Worm (Caenorhabditis elegans): ENCODE measurements around the gene K03H6.5.
A peak's percentile ranks its signal among the peaks of the same experiment; 100 is the strongest.

K03H6.5 gene

DNA sequence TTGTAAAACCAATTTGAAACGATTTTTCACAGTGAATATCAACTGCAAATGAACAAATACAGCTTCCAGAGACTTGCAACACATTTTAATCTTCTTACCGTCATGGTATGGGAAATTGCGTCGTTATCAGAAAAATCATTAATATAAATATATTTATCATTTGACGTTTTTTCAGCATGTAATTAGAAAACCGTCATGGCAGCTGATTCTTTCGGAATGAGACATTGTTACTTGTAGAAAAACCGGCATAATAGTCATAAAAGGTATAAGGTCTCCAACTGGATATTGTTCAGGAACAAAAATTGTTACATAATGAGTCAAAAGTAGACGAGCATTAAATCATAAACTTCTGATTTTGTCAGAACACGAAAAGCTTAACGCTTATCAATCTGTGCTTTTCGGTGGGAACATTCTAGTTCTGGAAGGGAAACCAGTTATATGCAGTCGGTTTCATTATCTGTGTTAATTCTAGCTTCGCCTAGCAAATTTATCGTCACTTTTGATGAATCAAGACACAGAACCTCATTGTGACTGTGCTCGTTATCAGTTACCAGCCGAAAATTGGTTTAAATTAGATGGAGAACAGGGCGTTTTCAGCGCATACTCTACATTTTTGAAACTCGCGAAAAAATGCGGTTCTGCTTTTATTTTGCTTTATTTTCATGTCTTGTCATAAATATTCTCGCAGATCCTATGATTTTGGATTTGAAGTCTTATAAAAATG is 17.1 kb upstream of the K03H6.5 start, which contains the start of gene C34H4.2:
Gene C34H4.2 (plus strand): TSS at position 558 of the 724 bp plus-strand sequence.
- TF ChIP-seq ttx-3 (tag; optimal IDR thresholded peaks at IDR 0.05), result no peak

DNA sequence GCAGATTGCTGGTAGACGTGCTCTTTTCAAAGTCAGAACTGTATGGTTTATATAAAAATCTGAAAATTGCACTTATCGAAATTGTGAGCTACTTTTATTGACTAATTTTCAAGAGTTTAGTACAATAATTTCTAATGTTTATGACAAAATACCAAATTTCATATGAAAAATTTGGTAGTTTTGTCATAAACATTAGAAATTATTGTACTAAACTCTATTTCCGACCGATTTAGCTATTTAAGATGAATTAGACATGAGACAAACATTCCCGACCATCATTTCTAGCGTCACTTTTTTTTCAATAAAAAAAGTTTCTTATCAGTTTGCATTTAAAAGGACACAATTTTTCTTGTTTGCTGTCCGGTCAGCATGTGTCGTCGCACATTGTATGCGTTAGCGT is 14.4 kb upstream of the K03H6.5 start, which contains the start of gene tag-244:
Gene tag-244 (plus strand): TSS at position 301 of the 400 bp plus-strand sequence.
- TF ChIP-seq elt-2 (tag; optimal IDR thresholded peaks at IDR 0.05) (no peak), dve-1 (tag; optimal IDR thresholded peaks at IDR 0.05) (no peak), fkh-10 (GFP tag; optimal IDR thresholded peaks at IDR 0.05) (no peak), unc-42 (tag; optimal IDR thresholded peaks at IDR 0.05) (no peak), syd-9 (tag; optimal IDR thresholded peaks at IDR 0.05) (no peak), F13H6.1 (tag; optimal IDR thresholded peaks at IDR 0.05) (no peak), pha-2 (tag; optimal IDR thresholded peaks at IDR 0.05) (no peak), tbx-7 (tag; optimal IDR thresholded peaks at IDR 0.05) (no peak), ets-4 (tag; optimal IDR thresholded peaks at IDR 0.05) (no peak), npax-4 (tag; optimal IDR thresholded peaks at IDR 0.05) (no peak), madf-2 (tag; optimal IDR thresholded peaks at IDR 0.05) (no peak), ttx-3 (tag; optimal IDR thresholded peaks at IDR 0.05) (no peak), odd-2 (tag; optimal IDR thresholded peaks at IDR 0.05) (no peak), pax-1 (tag; optimal IDR thresholded peaks at IDR 0.05) (no peak), sox-2 (GFP tag; IDR thresholded peaks at IDR 0.05) (no peak), ceh-30 (tag; optimal IDR thresholded peaks at IDR 0.05) (no peak), nfya-1 (tag; optimal IDR thresholded peaks at IDR 0.05) (no peak)

DNA sequence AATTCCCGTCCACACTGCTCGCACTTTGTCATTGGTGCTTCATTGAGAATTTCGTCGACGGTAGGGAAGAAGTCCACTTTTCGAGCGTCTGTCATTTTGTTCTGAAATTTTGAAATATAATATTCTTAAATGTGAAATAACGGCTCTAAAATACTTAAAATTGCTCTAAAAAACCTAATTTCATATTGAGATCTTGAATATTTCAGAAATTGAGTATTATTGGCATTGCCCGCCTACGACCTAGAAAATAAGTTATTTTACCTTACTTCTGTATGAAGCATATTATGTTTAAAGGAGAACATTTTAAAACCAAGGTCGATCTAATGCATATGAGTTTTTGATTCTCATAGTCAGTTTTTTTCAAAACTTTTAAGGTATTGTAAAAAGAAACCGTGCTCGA is 13.9 kb upstream of the K03H6.5 start, which contains the start of gene C34H4.5:
Gene C34H4.5 (minus strand): TSS at position 101 of the 400 bp plus-strand sequence.
- TF ChIP-seq ceh-30 (tag; optimal IDR thresholded peaks at IDR 0.05) (no peak), sdc-2 (tag; optimal IDR thresholded peaks at IDR 0.05) (no peak), dmd-4 (tag; optimal IDR thresholded peaks at IDR 0.05; ENCODE audit: borderline replicate concordance) (no peak), ets-4 (tag; optimal IDR thresholded peaks at IDR 0.05) (no peak), fax-1 (tag; optimal IDR thresholded peaks at IDR 0.05) (no peak), syd-9 (tag; optimal IDR thresholded peaks at IDR 0.05) (no peak), odd-2 (tag; optimal IDR thresholded peaks at IDR 0.05) (no peak), ceh-2 (tag; optimal IDR thresholded peaks at IDR 0.05) (no peak), mec-3 (tag; optimal IDR thresholded peaks at IDR 0.05; ENCODE audit: borderline replicate concordance) (no peak), hlh-13 (GFP tag; optimal IDR thresholded peaks at IDR 0.05) (no peak), ceh-31 (tag; optimal IDR thresholded peaks at IDR 0.05) (no peak), ceh-19 (GFP tag; optimal IDR thresholded peaks at IDR 0.05) (no peak), lim-6 (tag; optimal IDR thresholded peaks at IDR 0.05) (no peak), F13H6.1 (tag; optimal IDR thresholded peaks at IDR 0.05) (no peak), ceh-24 (tag; optimal IDR thresholded peaks at IDR 0.05) (no peak), elt-4 (tag; optimal IDR thresholded peaks at IDR 0.05) (no peak)

DNA sequence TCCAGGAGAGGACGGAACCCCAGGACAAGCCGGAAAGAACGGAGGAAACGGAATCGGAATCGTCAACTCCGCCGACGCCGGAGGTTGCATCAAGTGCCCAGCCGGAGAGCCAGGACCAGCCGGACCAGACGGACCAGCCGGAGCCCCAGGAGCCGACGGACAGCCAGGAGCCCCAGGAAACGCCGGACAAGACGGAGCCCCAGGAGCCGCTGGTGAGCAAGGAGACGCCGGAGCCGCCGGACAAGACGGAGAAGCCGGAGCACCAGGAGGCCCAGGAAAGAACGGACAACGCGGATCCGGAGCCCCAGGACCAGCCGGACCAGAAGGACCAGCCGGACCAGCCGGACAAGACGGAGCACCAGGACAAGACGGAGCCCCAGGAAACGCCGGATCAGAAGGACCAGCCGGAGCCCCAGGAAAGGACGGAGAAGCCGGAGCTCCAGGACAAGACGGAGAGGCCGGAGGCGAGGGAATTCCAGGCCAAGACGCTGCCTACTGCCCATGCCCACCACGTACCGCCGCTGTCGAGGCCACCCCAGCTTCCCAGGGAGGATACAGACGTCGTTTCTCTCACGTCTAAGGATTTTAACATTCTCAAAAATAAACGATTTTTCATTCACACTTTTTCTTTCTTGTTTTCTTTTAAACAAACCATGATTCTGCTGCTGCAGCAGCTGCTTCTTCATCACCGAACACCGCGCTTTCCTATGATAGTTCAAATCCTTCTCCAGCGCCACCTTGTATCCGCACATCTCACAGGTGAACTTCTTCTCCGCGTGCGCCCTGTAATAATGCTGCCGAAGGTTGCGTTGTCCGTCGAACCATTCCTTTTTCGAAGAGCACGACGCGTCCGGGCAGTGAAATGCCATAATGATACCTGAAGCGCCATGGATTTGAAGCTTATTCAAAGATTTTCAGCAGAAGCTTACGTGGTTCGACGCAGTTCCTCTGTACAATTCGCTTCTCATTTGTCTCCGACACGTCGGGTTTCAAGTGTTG is 13.2 kb upstream of the K03H6.5 start:
- TF ChIP-seq ztf-16 (tag; optimal IDR thresholded peaks at IDR 0.05) (peak; percentile 31), ceh-14 (tag; optimal IDR thresholded peaks at IDR 0.05) (peak; percentile 9), K02D7.2 (tag; optimal IDR thresholded peaks at IDR 0.05) (no peak), T23F11.4 (GFP tag; optimal IDR thresholded peaks at IDR 0.05) (peak; percentile 9)
